Fruit fly (Drosophila melanogaster): ENCODE measurements around the gene Ilp5.
A peak's percentile ranks its signal among the peaks of the same experiment; 100 is the strongest.

The Ilp5 gene

dm6 chr3L:9823797-9824196 is at the start of gene Ilp5:
TSS of gene Ilp5 (minus strand) at chr3L:9823897.
- no peak for TF ChIP-seq CG6808 (GFP tag; optimal IDR thresholded peaks at IDR 0.05)
- TF ChIP-seq Hr38 (GFP tag; optimal IDR thresholded peaks at IDR 0.05): no peak
- no peak for TF ChIP-seq dac (GFP tag; optimal IDR thresholded peaks at IDR 0.05)
- TF ChIP-seq CG6854 (GFP tag; optimal IDR thresholded peaks at IDR 0.05): no peak
- no peak for TF ChIP-seq Blimp-1 (GFP tag; optimal IDR thresholded peaks at IDR 0.05)
- TF ChIP-seq Eip78C (GFP tag): no peak
- TF ChIP-seq CG6792 (GFP tag; optimal IDR thresholded peaks at IDR 0.05): no peak
- TF ChIP-seq CG8632 (GFP tag; optimal IDR thresholded peaks at IDR 0.05): no peak
- TF ChIP-seq achi (GFP tag; optimal IDR thresholded peaks at IDR 0.05): no peak
- no peak for TF ChIP-seq fd85E (GFP tag; optimal IDR thresholded peaks at IDR 0.05)
- TF ChIP-seq svp (GFP tag): no peak
- TF ChIP-seq Eip75B (GFP tag; optimal IDR thresholded peaks at IDR 0.05): no peak
- no peak for TF ChIP-seq Hr39 (GFP tag; optimal IDR thresholded peaks at IDR 0.05)
- no peak for TF ChIP-seq Gug (GFP tag; IDR thresholded peaks at IDR 0.05)

DNA sequence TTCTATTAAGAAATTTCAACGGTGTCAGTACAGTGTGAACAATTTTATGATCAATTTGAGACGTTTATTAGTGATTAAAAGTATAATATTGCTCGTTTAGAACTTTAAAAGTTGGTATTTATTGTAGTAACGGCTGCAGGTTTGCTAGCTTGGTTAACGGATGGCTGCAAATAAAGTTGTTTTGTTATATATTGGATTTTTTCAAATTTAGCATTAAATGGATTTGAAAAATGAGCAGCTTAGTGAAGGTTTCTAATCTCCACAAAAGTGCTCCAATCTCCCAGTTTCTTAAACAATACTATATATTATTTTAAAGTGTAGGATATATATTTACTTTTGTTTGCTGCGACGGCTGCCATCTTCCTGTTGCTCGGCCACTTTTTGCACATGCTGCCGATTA is 48.3 kb upstream of the Ilp5 start:
- TF ChIP-seq pdm3 (GFP tag; optimal IDR thresholded peaks at IDR 0.05) (no peak), CG11762 (GFP tag; optimal IDR thresholded peaks at IDR 0.05; ENCODE audit: insufficient read depth) (peak; percentile 22), CG6792 (GFP tag; optimal IDR thresholded peaks at IDR 0.05) (no peak), CG11902 (GFP tag; optimal IDR thresholded peaks at IDR 0.05) (no peak), dsx (GFP tag; optimal IDR thresholded peaks at IDR 0.05; ENCODE audit: poor library complexity, severe bottlenecking) (no peak), net (GFP tag; optimal IDR thresholded peaks at IDR 0.05) (peak; percentile 51), Met (GFP tag; optimal IDR thresholded peaks at IDR 0.05) (no peak), CG31627 (GFP tag; optimal IDR thresholded peaks at IDR 0.05) (no peak), acj6 (GFP tag; optimal IDR thresholded peaks at IDR 0.05) (peak; percentile 60), CG6276 (GFP tag; optimal IDR thresholded peaks at IDR 0.05) (peak; percentile 64), Lpt (GFP tag; optimal IDR thresholded peaks at IDR 0.05) (peak; percentile 26), svp (GFP tag) (no peak), CG6163 (GFP tag; IDR thresholded peaks at IDR 0.05) (peak; percentile 38; the same call in 2 of the 3 replicates), CG7368 (GFP tag; optimal IDR thresholded peaks at IDR 0.05) (no peak), CG34406 (GFP tag; optimal IDR thresholded peaks at IDR 0.05) (peak; percentile 39), CG16779 (tag; optimal IDR thresholded peaks at IDR 0.05) (peak; percentile 25), CG10669 (GFP tag; optimal IDR thresholded peaks at IDR 0.05) (no peak), CG3032 (tag; optimal IDR thresholded peaks at IDR 0.05) (peak; percentile 18), dac (GFP tag; optimal IDR thresholded peaks at IDR 0.05) (no peak), CG1621 (tag; optimal IDR thresholded peaks at IDR 0.05) (no peak), CG9139 (GFP tag; optimal IDR thresholded peaks at IDR 0.05) (no peak), cyc (GFP tag; optimal IDR thresholded peaks at IDR 0.05) (no peak), CG3919 (GFP tag; optimal IDR thresholded peaks at IDR 0.05) (peak; percentile 60), CG10631 (GFP tag; optimal IDR thresholded peaks at IDR 0.05) (no peak), fkh (GFP tag; optimal IDR thresholded peaks at IDR 0.05) (no peak), spab (GFP tag; optimal IDR thresholded peaks at IDR 0.05) (no peak), ss (GFP tag; optimal IDR thresholded peaks at IDR 0.05) (no peak), OdsH (GFP tag; optimal IDR thresholded peaks at IDR 0.05) (no peak), CG32006 (GFP tag; optimal IDR thresholded peaks at IDR 0.05) (peak; percentile 74), Sox15 (GFP tag; optimal IDR thresholded peaks at IDR 0.05) (no peak), Eip75B (GFP tag; optimal IDR thresholded peaks at IDR 0.05) (no peak), Eip93F (GFP tag; optimal IDR thresholded peaks at IDR 0.05) (no peak), esn (GFP tag; optimal IDR thresholded peaks at IDR 0.05) (no peak), CG6854 (GFP tag; optimal IDR thresholded peaks at IDR 0.05) (no peak), fd85E (GFP tag; optimal IDR thresholded peaks at IDR 0.05) (no peak), Blimp-1 (GFP tag; optimal IDR thresholded peaks at IDR 0.05) (no peak), Sox102F (GFP tag; optimal IDR thresholded peaks at IDR 0.05) (no peak), Sox14 (GFP tag; optimal IDR thresholded peaks at IDR 0.05) (no peak), CG4318 (GFP tag; optimal IDR thresholded peaks at IDR 0.05) (no peak), Eip78C (GFP tag) (peak; percentile 82), achi (GFP tag; optimal IDR thresholded peaks at IDR 0.05) (peak; percentile 44), CG8632 (GFP tag; optimal IDR thresholded peaks at IDR 0.05) (peak; percentile 27), CG8119 (GFP tag; IDR thresholded peaks at IDR 0.05) (peak; percentile 46; the same call in 1 of the 3 replicates), eg (GFP tag; IDR thresholded peaks at IDR 0.05) (peak; percentile 44; the same call in 1 of the 3 replicates), salr (GFP tag; optimal IDR thresholded peaks at IDR 0.05) (peak in 1 of 2 experiments; percentile 33), Hr39 (GFP tag; optimal IDR thresholded peaks at IDR 0.05) (no peak)
